Worm (Caenorhabditis elegans) whole organism, L4 larva: Measurements from ENCODE around the gene clc-7.

Experiments
- Y105C5A.15 ChIP-seq: fragments of 200-800 bp; sonication (Bioruptor generic); IDR thresholded peaks from 2 replicates; pipeline ENCODE4 v1.3.6; 2022; ENCODE audit warnings: missing genetic modification characterization, missing compliant biosample characterization
- Y5F2A.4 ChIP-seq: fragments of 200-800 bp; sonication (Bioruptor generic); optimal IDR thresholded peaks from 2 replicates; lab custom pipeline; 2018; ENCODE audit warnings: mild to moderate bottlenecking, missing genetic modification characterization, missing compliant biosample characterization
- Y75B8A.6 ChIP-seq: fragments of 200-800 bp; sonication (Bioruptor generic); IDR thresholded peaks from 2 replicates; pipeline ENCODE4 v1.3.6; 2022; ENCODE audit warnings: missing genetic modification reagents, missing genetic modification characterization, missing compliant biosample characterization
- aha-1 ChIP-seq: fragments of 150-350 bp; peaks from one replicate; lab custom pipeline; 2014; ENCODE audit warnings: missing biosample characterization, missing genetic modification characterization
- aly-2 ChIP-seq: sonication (generic microtip); optimal IDR thresholded peaks from 2 replicates; lab custom pipeline; 2018; ENCODE audit warnings: missing biosample characterization, missing genetic modification characterization
- ama-1 ChIP-seq: fragments of 150-350 bp; optimal IDR thresholded peaks from 2 replicates; lab custom pipeline; 2014; ENCODE audit warnings: inconsistent platforms, mixed read lengths
- fkh-10 ChIP-seq: fragments of 150-350 bp; optimal IDR thresholded peaks from 2 replicates; lab custom pipeline; 2014; ENCODE audit warnings: missing biosample characterization, missing genetic modification reagents, missing genetic modification characterization
- hlh-30 ChIP-seq: sonication (generic microtip); optimal IDR thresholded peaks from 2 replicates; lab custom pipeline; 2017; ENCODE audit warnings: antibody characterized with exemption, mild to moderate bottlenecking, missing genetic modification characterization, missing compliant biosample characterization; ENCODE audit not compliant: insufficient read depth
- lim-7 ChIP-seq: fragments of 200-800 bp; sonication (Bioruptor generic); IDR thresholded peaks from 2 replicates; pipeline ENCODE4 v1.3.6; 2022; ENCODE audit warnings: missing genetic modification characterization, missing compliant biosample characterization
- pha-4 ChIP-seq, 2 experiments: fragments of 150-350 bp in 1 of 2; fragments of 200-800 bp in 1 of 2; sonication (Bioruptor generic) in 1 of 2; IDR thresholded peaks in 1 of 2; optimal IDR thresholded peaks in 1 of 2; 2 replicates each; pipeline versions ENCODE4 v1.3.6 to Lab custom; 2014 to 2022; ENCODE audit warnings: missing genetic modification characterization in 2 of 2, missing genetic modification reagents in 2 of 2, missing biosample characterization in 1 of 2, missing compliant biosample characterization in 1 of 2
- set-16 ChIP-seq: fragments of 200-800 bp; sonication (Bioruptor generic); IDR thresholded peaks from 2 replicates; pipeline ENCODE4 v1.3.6; 2022; ENCODE audit warnings: missing genetic modification reagents, missing genetic modification characterization, missing compliant biosample characterization
- unc-39 ChIP-seq: sonication (generic microtip); optimal IDR thresholded peaks from 2 replicates; lab custom pipeline; 2017; ENCODE audit warnings: missing biosample characterization, missing genetic modification characterization
- unc-62 ChIP-seq, 3 experiments: fragments of 150-350 bp in 1 of 3; sonication (generic microtip); optimal IDR thresholded peaks in 2 of 3; peaks in 1 of 3; 1 replicate in 1 of 3; 2 replicates in 2 of 3; lab custom pipeline; 2014 to 2017; ENCODE audit warnings: missing biosample characterization in 3 of 3, missing genetic modification characterization in 3 of 3, missing genetic modification reagents in 3 of 3, missing genotype in 1 of 3
- zfp-2 ChIP-seq: sonication (generic microtip); optimal IDR thresholded peaks from 2 replicates; lab custom pipeline; 2016; ENCODE audit warnings: mild to moderate bottlenecking, missing genetic modification characterization, missing compliant biosample characterization

- TF ChIP-seq lim-7 (GFP tag; lab: Robert Waterston, UW), result no peak
- no peak for TF ChIP-seq hlh-30 (tag; lab: Kevin White, UChicago)
- no peak for TF ChIP-seq fkh-10 (GFP tag; lab: Kevin White, UChicago)
- no peak for TF ChIP-seq ama-1 (lab: Kevin White, UChicago)
- TF ChIP-seq zfp-2 (tag; lab: Kevin White, UChicago), result no peak
- TF ChIP-seq unc-62 (GFP tag; optimal IDR thresholded peaks at IDR 0.05 in 1 of 2; lab: Kevin White, UChicago), result no peak
- no peak for TF ChIP-seq unc-62 (tag; optimal IDR thresholded peaks at IDR 0.05; lab: Kevin White, UChicago)
- no peak for TF ChIP-seq Y5F2A.4 (GFP tag; lab: Kevin White, UChicago)
- TF ChIP-seq pha-4 (GFP tag; IDR thresholded peaks at IDR 0.05; lab: Robert Waterston, UW), result no peak
- TF ChIP-seq pha-4 (tag; optimal IDR thresholded peaks at IDR 0.05; lab: Kevin White, UChicago), result no peak
- TF ChIP-seq unc-39 (tag; lab: Kevin White, UChicago), result no peak
- no peak for TF ChIP-seq set-16 (GFP tag; lab: Robert Waterston, UW)
- no peak for TF ChIP-seq aly-2 (tag; lab: Kevin White, UChicago)
- no peak for TF ChIP-seq aha-1 (tag; lab: Kevin White, UChicago)
- TF ChIP-seq Y75B8A.6 (GFP tag; lab: Robert Waterston, UW), result no peak
- TF ChIP-seq Y105C5A.15 (GFP tag; lab: Robert Waterston, UW), result no peak
Observed at ce11 chrX:5071025-5071424, 3.1 kb downstream of the clc-7 start.
